Fruit fly (Drosophila melanogaster) whole organism, embryonic: ENCODE measurements around the gene CG9184.

Experiments used
- Ada2b ChIP-seq: fragments of 200-800 bp; sonication (Bioruptor generic); IDR thresholded peaks from 2 replicates; pipeline ENCODE4 v1.3.6; 2022; ENCODE audit warnings: missing biosample characterization, missing genetic modification characterization
- C15 ChIP-seq: fragments of 200-800 bp; sonication (Bioruptor generic); IDR thresholded peaks from 3 replicates; pipeline ENCODE4 v1.3.6; 2022; ENCODE audit warnings: missing biosample characterization, missing genetic modification characterization
- CG10147 ChIP-seq: fragments of 200-800 bp; sonication (Bioruptor generic); optimal IDR thresholded peaks from 2 replicates; lab custom pipeline; 2019; ENCODE audit warnings: missing biosample characterization, mild to moderate bottlenecking, missing genetic modification characterization, moderate library complexity
- CG12391 ChIP-seq: fragments of 200-800 bp; sonication (Bioruptor generic); optimal IDR thresholded peaks from 3 replicates; lab custom pipeline; 2018; ENCODE audit warnings: missing biosample characterization, mild to moderate bottlenecking, missing genetic modification characterization, moderate library complexity
- CG16815 ChIP-seq: fragments of 200-800 bp; sonication (Bioruptor generic); optimal IDR thresholded peaks from 3 replicates; lab custom pipeline; 2017; ENCODE audit warnings: missing biosample characterization, mild to moderate bottlenecking, missing genetic modification characterization
- CG2875 ChIP-seq: fragments of 200-800 bp; sonication (Bioruptor generic); optimal IDR thresholded peaks from 2 replicates; lab custom pipeline; 2017; ENCODE audit warnings: missing biosample characterization, mild to moderate bottlenecking, missing genetic modification characterization, missing genetic modification reagents
- CG32772 ChIP-seq: fragments of 200-800 bp; sonication (Bioruptor generic); IDR thresholded peaks from 2 replicates; pipeline ENCODE4 v1.3.6; 2022; ENCODE audit warnings: missing biosample characterization, missing genetic modification characterization
- CG33213 ChIP-seq: fragments of 200-800 bp; sonication (Bioruptor generic); optimal IDR thresholded peaks from 3 replicates; lab custom pipeline; 2016; ENCODE audit warnings: missing biosample characterization, missing genetic modification characterization
- CG3726 ChIP-seq: fragments of 200-800 bp; sonication (Bioruptor generic); IDR thresholded peaks from 3 replicates; pipeline ENCODE4, ENCODE4 v1.3.6; 2022; ENCODE audit warnings: missing biosample characterization, missing genetic modification characterization
- CG5180 ChIP-seq: fragments of 200-800 bp; sonication (Bioruptor generic); optimal IDR thresholded peaks from 3 replicates; lab custom pipeline; 2017; ENCODE audit warnings: missing biosample characterization, missing genetic modification characterization, mild to moderate bottlenecking, moderate library complexity, missing genetic modification reagents
- CG6272 ChIP-seq: fragments of 200-800 bp; sonication (Bioruptor generic); IDR thresholded peaks from 2 replicates; pipeline ENCODE4 v1.3.6; 2022; ENCODE audit warnings: missing biosample characterization, missing genetic modification characterization
- CG6683 ChIP-seq: fragments of 200-800 bp; sonication (Bioruptor generic); optimal IDR thresholded peaks from 2 replicates; lab custom pipeline; 2017; ENCODE audit warnings: missing biosample characterization, mild to moderate bottlenecking, missing genetic modification characterization, missing genetic modification reagents
- CG6689 ChIP-seq: fragments of 200-800 bp; sonication (Bioruptor generic); IDR thresholded peaks from 2 replicates; pipeline ENCODE4 v1.3.6; 2022; ENCODE audit warnings: missing biosample characterization, missing genetic modification characterization
- CG7271 ChIP-seq: fragments of 200-800 bp; sonication (Bioruptor generic); optimal IDR thresholded peaks from 2 replicates; lab custom pipeline; 2018; ENCODE audit warnings: missing biosample characterization, mild to moderate bottlenecking, missing genetic modification characterization, moderate library complexity
- CG7372 ChIP-seq: fragments of 200-800 bp; sonication (Bioruptor generic); IDR thresholded peaks from 2 replicates; pipeline ENCODE4 v1.3.6; 2022; ENCODE audit warnings: missing biosample characterization, missing genetic modification characterization
- CG7786 ChIP-seq: fragments of 200-800 bp; sonication (Bioruptor generic); optimal IDR thresholded peaks from 2 replicates; lab custom pipeline; 2016; ENCODE audit warnings: missing biosample characterization, missing genetic modification characterization
- Dref ChIP-seq: fragments of 200-800 bp; sonication (Bioruptor generic); IDR thresholded peaks from 2 replicates; pipeline ENCODE4 v1.3.6; 2022; ENCODE audit warnings: missing biosample characterization, missing genetic modification characterization
- GATAe ChIP-seq: fragments of 200-800 bp; sonication (Bioruptor generic); conservative IDR thresholded peaks from 2 replicates; pipeline ENCODE4 v1.3.6; 2022; ENCODE audit warnings: missing biosample characterization, missing genetic modification characterization
- Kr ChIP-seq: fragments of 200-800 bp; sonication (Bioruptor generic); optimal IDR thresholded peaks from 2 replicates; lab custom pipeline; 2017; ENCODE audit warnings: missing biosample characterization, mild to moderate bottlenecking, missing genetic modification characterization
- MBD-R2 ChIP-seq: fragments of 200-800 bp; sonication (Bioruptor generic); IDR thresholded peaks from 2 replicates; pipeline ENCODE4 v1.3.6; 2022; ENCODE audit warnings: missing biosample characterization, missing genetic modification characterization
- Pdp1 ChIP-seq, 2 experiments: fragments of 200-800 bp; sonication (Bioruptor generic); optimal IDR thresholded peaks; 3 replicates each; lab custom pipeline; 2016; ENCODE audit warnings: missing biosample characterization in 2 of 2, missing genetic modification characterization in 2 of 2, mild to moderate bottlenecking in 1 of 2, moderate library complexity in 1 of 2
- Stat92E ChIP-seq, 3 experiments: fragments of >200 bp in 2 of 3; fragments of 200-800 bp in 1 of 3; sonication (Bioruptor generic) in 1 of 3; optimal IDR thresholded peaks; 2 replicates each; lab custom pipeline; 2017 to 2019; ENCODE audit warnings: missing biosample characterization in 3 of 3, missing genetic modification characterization in 3 of 3, mild to moderate bottlenecking in 1 of 3, moderate library complexity in 1 of 3
- Trl ChIP-seq, 3 experiments: fragments of >200 bp in 2 of 3; fragments of 200-800 bp in 1 of 3; sonication (Bioruptor generic) in 1 of 3; optimal IDR thresholded peaks; 2 replicates in 1 of 3; 3 replicates in 2 of 3; lab custom pipeline; 2016 to 2017; ENCODE audit warnings: missing biosample characterization in 1 of 3, missing genetic modification characterization in 1 of 3
- YL-1 ChIP-seq: fragments of 200-800 bp; sonication (Bioruptor generic); optimal IDR thresholded peaks from 3 replicates; lab custom pipeline; 2017; ENCODE audit warnings: missing biosample characterization, mild to moderate bottlenecking, missing genetic modification characterization
- cad ChIP-seq: fragments of >200 bp; optimal IDR thresholded peaks from 2 replicates; lab custom pipeline; 2017; ENCODE audit warnings: missing biosample characterization, missing genetic modification characterization
- cas ChIP-seq: fragments of 200-800 bp; sonication (Bioruptor generic); IDR thresholded peaks from 2 replicates; pipeline ENCODE4 v1.3.6; 2022; ENCODE audit warnings: missing biosample characterization, missing genetic modification characterization
- grau ChIP-seq: fragments of 200-800 bp; optimal IDR thresholded peaks from 3 replicates; lab custom pipeline; 2019; ENCODE audit warnings: missing biosample characterization, mild to moderate bottlenecking, missing genetic modification characterization, moderate library complexity
- grn ChIP-seq: fragments of 200-800 bp; sonication (Bioruptor generic); optimal IDR thresholded peaks from 3 replicates; lab custom pipeline; 2017; ENCODE audit warnings: missing biosample characterization, missing genetic modification characterization
- insv ChIP-seq, 2 experiments: fragments of 200-800 bp; sonication (Bioruptor generic); optimal IDR thresholded peaks; 3 replicates each; lab custom pipeline; 2016 to 2018; ENCODE audit warnings: missing biosample characterization in 2 of 2, missing genetic modification characterization in 2 of 2
- jumu ChIP-seq: fragments of 200-800 bp; sonication (Bioruptor generic); optimal IDR thresholded peaks from 3 replicates; lab custom pipeline; 2016; ENCODE audit warnings: missing biosample characterization, missing genetic modification characterization
- lmd ChIP-seq: fragments of 200-800 bp; sonication (Bioruptor generic); IDR thresholded peaks from 2 replicates; pipeline ENCODE4 v1.3.6; 2022; ENCODE audit warnings: missing biosample characterization, missing genetic modification characterization
- mld ChIP-seq: fragments of 200-800 bp; sonication (Bioruptor generic); IDR thresholded peaks from 3 replicates; pipeline ENCODE4 v1.3.6; 2022; ENCODE audit warnings: missing biosample characterization, missing genetic modification characterization; ENCODE audit not compliant: partially characterized antibody
- prd ChIP-seq, 3 experiments: fragments of >200 bp in 2 of 3; fragments of 200-800 bp in 1 of 3; sonication (Bioruptor generic) in 1 of 3; optimal IDR thresholded peaks in 2 of 3; IDR thresholded peaks in 1 of 3; 2 replicates in 2 of 3; 3 replicates in 1 of 3; pipeline versions ENCODE4 v1.3.6 to Lab custom; 2017 to 2022; ENCODE audit warnings: missing biosample characterization in 1 of 3, missing genetic modification characterization in 1 of 3
- sr ChIP-seq: fragments of 200-800 bp; sonication (Bioruptor generic); IDR thresholded peaks from 3 replicates; pipeline ENCODE4 v1.3.6; 2022; ENCODE audit warnings: missing biosample characterization, missing genetic modification characterization
- toy ChIP-seq: fragments of 200-800 bp; sonication (Bioruptor generic); IDR thresholded peaks from 2 replicates; pipeline ENCODE4 v1.3.6; 2022; ENCODE audit warnings: missing biosample characterization, missing genetic modification characterization
- trem ChIP-seq: fragments of 200-800 bp; optimal IDR thresholded peaks from 3 replicates; lab custom pipeline; 2019; ENCODE audit warnings: missing biosample characterization, mild to moderate bottlenecking, missing genetic modification characterization, moderate library complexity
- vfl ChIP-seq: fragments of 200-800 bp; sonication (Bioruptor generic); optimal IDR thresholded peaks from 2 replicates; lab custom pipeline; 2016; ENCODE audit warnings: missing biosample characterization, missing genetic modification characterization

The CG9184 gene

DNA sequence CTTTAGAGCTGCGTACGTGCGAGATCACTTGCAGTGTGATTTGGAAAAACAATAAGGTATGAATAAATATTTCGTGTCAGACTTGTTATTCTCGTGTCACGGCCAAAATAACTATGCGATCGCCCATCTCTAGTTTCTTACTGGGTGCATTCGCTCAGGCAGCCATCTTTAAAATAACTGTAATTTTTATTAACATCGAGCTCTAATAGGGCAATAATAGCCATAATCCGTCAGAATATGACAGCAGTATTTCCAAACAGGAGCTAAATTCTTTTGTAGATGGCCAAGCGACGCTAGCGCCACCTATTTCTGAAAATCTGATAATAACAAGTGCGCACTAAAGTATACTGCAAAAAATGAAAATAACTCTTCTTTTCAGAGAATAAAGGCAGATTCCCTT lies 29.5 kb upstream of the CG9184 start (continued):
- TF ChIP-seq GATAe (no peak), Stat92E (GFP tag; optimal IDR thresholded peaks at IDR 0.05; lab: Kevin White, UChicago) (peak in 1 of 3 experiments; percentile 53), prd (optimal IDR thresholded peaks at IDR 0.05; lab: Kevin White, UChicago) (no peak), prd (GFP tag; IDR thresholded peaks at IDR 0.05; lab: Robert Waterston, UW) (peak; percentile 40; the same call in 1 of the 3 replicates), CG5180 (GFP tag; lab: Kevin White, UChicago) (peak; percentile 30), CG33213 (GFP tag; lab: Kevin White, UChicago) (peak; percentile 57), toy (GFP tag; lab: Robert Waterston, UW) (no peak), grau (tag; lab: Kevin White, UChicago) (peak; percentile 47), C15 (GFP tag; lab: Robert Waterston, UW) (no peak), CG7786 (GFP tag; lab: Kevin White, UChicago) (no peak), sr (no peak), cas (GFP tag; lab: Robert Waterston, UW) (no peak), CG32772 (GFP tag; lab: Robert Waterston, UW) (no peak), CG6272 (GFP tag; lab: Robert Waterston, UW) (no peak), grn (GFP tag; lab: Kevin White, UChicago) (no peak), YL-1 (GFP tag; lab: Kevin White, UChicago) (peak; percentile 33), CG2875 (GFP tag; lab: Kevin White, UChicago) (no peak), CG7271 (no peak), lmd (GFP tag; lab: Robert Waterston, UW) (peak; percentile 26; the same call in 1 of the 2 replicates), cad (peak; percentile 41), CG16815 (GFP tag; lab: Kevin White, UChicago) (no peak), CG6689 (GFP tag; lab: Robert Waterston, UW) (no peak), Kr (GFP tag; lab: Kevin White, UChicago) (no peak), CG7372 (GFP tag; lab: Robert Waterston, UW) (no peak), vfl (no peak), trem (peak; percentile 37), CG6683 (no peak), jumu (GFP tag; lab: Kevin White, UChicago) (no peak), Ada2b (GFP tag; lab: Robert Waterston, UW) (no peak)

dm6 chr3L:1350924-1351215 lies 28.3 kb upstream of the CG9184 start, which contains the start of gene CG9166:
Gene CG9166, plus strand, starts transcription at chr3L:1351116.
- no peak for TF ChIP-seq CG10147
- peak in 1 of 2 experiments; percentile 90 for TF ChIP-seq insv (GFP tag; optimal IDR thresholded peaks at IDR 0.05; lab: Kevin White, UChicago)
- peak; percentile 16 for TF ChIP-seq CG12391 (tag; lab: Kevin White, UChicago)
- TF ChIP-seq Pdp1 (GFP tag; optimal IDR thresholded peaks at IDR 0.05; lab: Kevin White, UChicago), result peak in 1 of 2 experiments; percentile 86
- TF ChIP-seq CG3726, result no peak
- 0 out of 3 replicates have a peak, but pooled peaks have one; percentile 9 for TF ChIP-seq mld (GFP tag; lab: Robert Waterston, UW)
- TF ChIP-seq Dref (GFP tag; lab: Robert Waterston, UW), result peak; percentile 44
- TF ChIP-seq MBD-R2 (GFP tag; lab: Robert Waterston, UW), result peak; percentile 34; the same call in 1 of the 2 replicates
- TF ChIP-seq Trl (optimal IDR thresholded peaks at IDR 0.05; lab: Kevin White, UChicago), result no peak
- no peak for TF ChIP-seq Trl (GFP tag; optimal IDR thresholded peaks at IDR 0.05; lab: Kevin White, UChicago)
